Fruit fly (Drosophila melanogaster): ENCODE data around the gene CG3226.

CG3226 gene

DNA sequence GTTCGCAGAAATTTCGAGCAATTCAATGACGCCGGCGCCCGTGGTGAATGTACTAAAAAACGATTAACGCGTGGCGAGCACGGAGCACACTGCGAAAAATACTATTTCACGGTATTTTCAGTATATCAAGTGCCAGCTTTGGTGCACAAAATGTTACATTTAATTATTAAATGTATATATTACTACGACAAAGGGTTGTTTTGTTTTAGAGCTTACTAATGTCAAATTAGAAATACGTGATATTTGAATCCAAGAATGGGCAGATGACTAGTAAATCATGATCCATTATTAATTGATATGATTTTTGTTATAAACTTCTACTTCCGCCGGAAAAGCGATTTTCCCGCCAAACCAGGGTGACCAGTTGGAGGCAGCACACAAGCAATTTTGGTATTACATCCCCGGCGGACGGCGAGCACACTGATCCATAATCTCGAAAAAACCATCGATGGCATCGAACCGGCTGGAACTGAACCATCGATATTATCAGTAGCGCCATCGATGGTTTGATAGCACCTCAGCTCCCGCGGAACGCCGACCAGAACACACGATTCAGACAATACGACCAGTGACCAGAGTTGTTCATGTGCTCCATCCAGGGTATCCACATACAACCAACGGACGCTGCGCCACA, at the start of gene CG3226, which contains the start of gene Cdc7:
Gene CG3226 (minus strand): TSS at position 51 of the 634 bp plus-strand sequence.
Gene Cdc7 (plus strand): TSS at position 344 of the 634 bp plus-strand sequence.
- no peak for TF ChIP-seq pan (optimal IDR thresholded peaks at IDR 0.05)
- TF ChIP-seq psq (GFP tag; optimal IDR thresholded peaks at IDR 0.05) = peak; percentile 53
- no peak for TF ChIP-seq CG32264 (GFP tag; optimal IDR thresholded peaks at IDR 0.05)
- TF ChIP-seq Vsx2 (GFP tag; optimal IDR thresholded peaks at IDR 0.05; ENCODE audit: partially characterized antibody) = no peak
- no peak for TF ChIP-seq N (GFP tag; optimal IDR thresholded peaks at IDR 0.05)
- peak; percentile 100 for TF ChIP-seq fru (GFP tag; optimal IDR thresholded peaks at IDR 0.05)
- TF ChIP-seq Sp1 (GFP tag; optimal IDR thresholded peaks at IDR 0.05) = peak; percentile 76
- TF ChIP-seq rgr (GFP tag; optimal IDR thresholded peaks at IDR 0.05) = peak; percentile 80
- peak; percentile 41 for TF ChIP-seq Jra (GFP tag; optimal IDR thresholded peaks at IDR 0.05)
- TF ChIP-seq tai (GFP tag; optimal IDR thresholded peaks at IDR 0.05) = no peak
- TF ChIP-seq lola (GFP tag; optimal IDR thresholded peaks at IDR 0.05) = no peak
- peak; percentile 72 for TF ChIP-seq CG9705 (GFP tag; optimal IDR thresholded peaks at IDR 0.05)
- no peak for TF ChIP-seq usp (GFP tag; optimal IDR thresholded peaks at IDR 0.05)
- peak; percentile 67 for TF ChIP-seq HLH106 (tag; optimal IDR thresholded peaks at IDR 0.05)
- TF ChIP-seq foxo (GFP tag; optimal IDR thresholded peaks at IDR 0.05) = peak in 1 of 2 experiments; percentile 53
- TF ChIP-seq Dif (GFP tag; optimal IDR thresholded peaks at IDR 0.05; ENCODE audit: partially characterized antibody) = no peak
- peak; percentile 27 for TF ChIP-seq woc (GFP tag; optimal IDR thresholded peaks at IDR 0.05)
- no peak for TF ChIP-seq Hnf4 (GFP tag; optimal IDR thresholded peaks at IDR 0.05)
- TF ChIP-seq Dfd (GFP tag; optimal IDR thresholded peaks at IDR 0.05) = no peak
- TF ChIP-seq Myc (optimal IDR thresholded peaks at IDR 0.05) = peak; percentile 15
- no peak for TF ChIP-seq Abd-B (GFP tag; optimal IDR thresholded peaks at IDR 0.05)
- TF ChIP-seq brk (GFP tag; optimal IDR thresholded peaks at IDR 0.05) = no peak
- TF ChIP-seq br (GFP tag; optimal IDR thresholded peaks at IDR 0.05) = peak; percentile 54
- peak; percentile 76 for TF ChIP-seq dmrt93B (GFP tag; optimal IDR thresholded peaks at IDR 0.05)
- no peak for TF ChIP-seq Rel (GFP tag; optimal IDR thresholded peaks at IDR 0.05)
- TF ChIP-seq Rel (tag; optimal IDR thresholded peaks at IDR 0.05) = peak; percentile 43
- no peak for TF ChIP-seq sv (GFP tag; optimal IDR thresholded peaks at IDR 0.05)
- peak; percentile 54 for TF ChIP-seq Hr83 (GFP tag; optimal IDR thresholded peaks at IDR 0.05; ENCODE audit: poor library complexity, severe bottlenecking)
- TF ChIP-seq OdsH (GFP tag; optimal IDR thresholded peaks at IDR 0.05) = peak; percentile 64
- no peak for TF ChIP-seq GATAd (GFP tag; optimal IDR thresholded peaks at IDR 0.05)
- TF ChIP-seq h (GFP tag; optimal IDR thresholded peaks at IDR 0.05) = peak; percentile 66
- no peak for TF ChIP-seq CrebA (GFP tag; optimal IDR thresholded peaks at IDR 0.05; ENCODE audit: borderline replicate concordance)
- TF ChIP-seq ey (GFP tag; optimal IDR thresholded peaks at IDR 0.05) = no peak
- TF ChIP-seq sage (GFP tag; optimal IDR thresholded peaks at IDR 0.05) = peak; percentile 6
- TF ChIP-seq dsf (GFP tag; optimal IDR thresholded peaks at IDR 0.05; ENCODE audit: borderline replicate concordance) = no peak
- no peak for TF ChIP-seq jim (GFP tag; optimal IDR thresholded peaks at IDR 0.05)
- no peak for TF ChIP-seq dl (GFP tag; optimal IDR thresholded peaks at IDR 0.05; ENCODE audit: insufficient read depth in 1 of 2, partially characterized antibody in 2 of 2)
- TF ChIP-seq Hr78 (GFP tag; optimal IDR thresholded peaks at IDR 0.05) = no peak
- TF ChIP-seq Mio (GFP tag; optimal IDR thresholded peaks at IDR 0.05) = no peak

DNA sequence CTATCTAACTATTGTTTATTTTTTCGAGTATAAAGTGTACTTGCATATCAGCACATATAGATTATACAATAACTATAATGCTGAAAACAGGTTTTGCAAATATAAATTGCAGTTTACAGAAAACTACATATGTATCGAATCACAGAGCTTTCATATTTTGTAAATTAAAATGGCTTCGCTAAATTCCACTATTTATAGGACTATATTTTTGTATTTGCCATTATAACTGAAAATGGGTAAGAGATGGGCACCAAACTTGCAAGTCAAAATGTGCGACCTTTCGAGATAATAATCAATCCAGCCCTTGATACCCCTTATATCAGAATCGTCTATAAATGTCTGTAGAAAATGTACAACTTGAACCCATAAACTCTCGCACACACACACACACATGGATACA, 49.2 kb upstream of the CG3226 start:
- TF ChIP-seq rgr (GFP tag; optimal IDR thresholded peaks at IDR 0.05) (no peak), h (GFP tag; optimal IDR thresholded peaks at IDR 0.05) (no peak), Sp1 (GFP tag; optimal IDR thresholded peaks at IDR 0.05) (no peak), sage (GFP tag; optimal IDR thresholded peaks at IDR 0.05) (no peak), Abd-B (GFP tag; optimal IDR thresholded peaks at IDR 0.05) (no peak), Hnf4 (GFP tag; optimal IDR thresholded peaks at IDR 0.05) (no peak)

DNA sequence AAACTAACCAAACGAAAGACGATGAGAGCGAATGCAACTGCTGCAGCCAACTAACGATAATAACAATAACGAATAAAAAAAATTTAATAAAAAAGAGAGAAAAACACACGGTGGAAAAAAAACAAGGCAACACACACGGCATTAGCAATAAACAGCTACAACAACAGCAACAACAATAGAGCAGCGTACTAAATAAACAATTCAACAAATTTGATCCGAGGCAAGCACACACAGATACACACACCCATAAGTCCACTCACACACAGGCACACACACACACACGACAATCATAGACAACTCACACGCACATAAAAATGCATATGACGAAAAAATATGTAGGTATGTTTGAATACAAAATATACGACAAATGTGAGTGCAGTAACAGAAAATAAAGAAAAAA, 48.5 kb upstream of the CG3226 start:
- no peak for TF ChIP-seq sv (GFP tag; optimal IDR thresholded peaks at IDR 0.05)
- no peak for TF ChIP-seq HLH106 (tag; optimal IDR thresholded peaks at IDR 0.05)
- TF ChIP-seq h (GFP tag; optimal IDR thresholded peaks at IDR 0.05) = no peak
- TF ChIP-seq foxo (GFP tag; optimal IDR thresholded peaks at IDR 0.05) = no peak
- TF ChIP-seq N (GFP tag; optimal IDR thresholded peaks at IDR 0.05) = no peak
- TF ChIP-seq CG32264 (GFP tag; optimal IDR thresholded peaks at IDR 0.05) = no peak
- no peak for TF ChIP-seq fru (GFP tag; optimal IDR thresholded peaks at IDR 0.05)
- TF ChIP-seq CrebA (GFP tag; optimal IDR thresholded peaks at IDR 0.05; ENCODE audit: borderline replicate concordance) = no peak
- TF ChIP-seq br (GFP tag; optimal IDR thresholded peaks at IDR 0.05) = no peak
- TF ChIP-seq pan (optimal IDR thresholded peaks at IDR 0.05) = no peak
